Fruit fly (Drosophila melanogaster) whole organism, pupa: ENCODE results near the gene CG13023.
A peak's percentile ranks its signal among the peaks of the same experiment; 100 is the strongest.

ENCODE experiments used
- CG10348 ChIP-seq: fragments of 200-800 bp; sonication (Bioruptor generic); IDR thresholded peaks from 2 replicates; pipeline ENCODE4 v1.3.6; 2022; ENCODE audit warnings: missing biosample characterization, missing genetic modification characterization
- CG12605 ChIP-seq: fragments of 200-800 bp; sonication (Bioruptor generic); IDR thresholded peaks from 2 replicates; pipeline ENCODE4 v1.3.6; 2022; ENCODE audit warnings: missing biosample characterization, missing genetic modification characterization
- CG32121 ChIP-seq: fragments of 200-800 bp; sonication (Bioruptor generic); IDR thresholded peaks from 2 replicates; pipeline ENCODE4 v1.3.6; 2022; ENCODE audit warnings: missing biosample characterization, missing genetic modification characterization
- CG8159 ChIP-seq: fragments of 200-800 bp; sonication (Bioruptor generic); optimal IDR thresholded peaks from 3 replicates; lab custom pipeline; 2018; ENCODE audit warnings: missing biosample characterization, mild to moderate bottlenecking, missing genetic modification characterization, moderate library complexity
- rn ChIP-seq: fragments of 200-800 bp; sonication (Bioruptor generic); IDR thresholded peaks from 2 replicates; pipeline ENCODE4 v1.3.6; 2022; ENCODE audit warnings: missing biosample characterization, missing genetic modification characterization

DNA sequence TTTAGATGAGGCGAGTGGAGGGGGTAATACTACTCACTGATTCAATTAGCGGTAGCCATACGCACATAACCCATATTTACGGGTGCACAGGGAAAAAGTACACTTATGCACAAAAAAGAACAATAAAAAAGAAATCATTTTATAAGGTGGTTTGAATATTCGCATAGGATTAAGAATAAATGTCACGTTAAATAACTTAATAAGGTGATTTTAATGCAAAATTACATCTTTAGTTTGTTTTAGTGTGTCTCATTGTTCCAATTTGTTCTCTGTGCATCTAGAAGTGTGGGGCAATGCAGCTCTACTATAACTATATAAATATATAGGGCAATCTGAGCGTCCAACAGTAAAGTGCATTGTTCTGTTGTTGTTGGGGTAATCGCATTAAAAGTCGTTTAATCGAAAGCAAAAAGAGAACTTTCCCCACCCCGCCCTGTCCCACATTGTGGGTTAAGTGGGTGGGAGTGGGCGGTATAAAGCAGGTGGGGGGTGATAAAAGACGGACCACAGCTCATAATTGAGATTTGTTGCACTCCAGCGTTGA lies 34.4 kb downstream of the CG13023 start:
- TF ChIP-seq CG12605 (GFP tag; lab: Robert Waterston, UW) (no peak), CG8159 (peak; percentile 10), CG32121 (peak; percentile 73), rn (no peak), CG10348 (GFP tag; lab: Robert Waterston, UW) (no peak)
